Worm (Caenorhabditis elegans) whole organism, young adult: ENCODE results near the gene act-1.

Experiments used
- B0019.2 ChIP-seq: fragments of 200-800 bp; sonication (Bioruptor generic); conservative IDR thresholded peaks from 2 replicates; pipeline ENCODE4 v1.3.6; 2022; ENCODE audit warnings: missing genetic modification reagents, missing genetic modification characterization, missing compliant biosample characterization
- B0336.3 ChIP-seq: fragments of 200-800 bp; sonication (Bioruptor generic); IDR thresholded peaks from 2 replicates; pipeline ENCODE4 v1.3.6; 2022; ENCODE audit warnings: missing genetic modification characterization, missing compliant biosample characterization
- K12H6.12 ChIP-seq: fragments of 200-800 bp; sonication (Bioruptor generic); optimal IDR thresholded peaks from 2 replicates; lab custom pipeline; 2018; ENCODE audit warnings: mild to moderate bottlenecking, missing genetic modification characterization, missing compliant biosample characterization
- efl-1 ChIP-seq: fragments of 150-350 bp; optimal IDR thresholded peaks from 2 replicates; lab custom pipeline; 2014; ENCODE audit warnings: missing biosample characterization, missing genetic modification reagents, missing genetic modification characterization
- egl-44 ChIP-seq: fragments of 200-800 bp; sonication (Bioruptor generic); IDR thresholded peaks from 2 replicates; pipeline ENCODE4 v1.3.6; 2022; ENCODE audit warnings: missing genetic modification reagents, missing genetic modification characterization, missing compliant biosample characterization
- him-1 ChIP-seq: sonication (generic microtip); optimal IDR thresholded peaks from 2 replicates; lab custom pipeline; 2016; ENCODE audit warnings: missing genotype, missing genetic modification reagents, missing genetic modification characterization, missing compliant biosample characterization
- lin-54 ChIP-seq: fragments of 200-800 bp; sonication (Bioruptor generic); optimal IDR thresholded peaks from 2 replicates; lab custom pipeline; 2018; ENCODE audit warnings: mild to moderate bottlenecking, missing genetic modification characterization, missing compliant biosample characterization
- madf-8 ChIP-seq: fragments of 200-800 bp; sonication (Bioruptor generic); conservative IDR thresholded peaks from 2 replicates; pipeline ENCODE4 v1.3.6; 2022; ENCODE audit warnings: missing genetic modification reagents, missing genetic modification characterization, missing compliant biosample characterization
- snpc-4 ChIP-seq, 5 experiments: fragments of 150-350 bp in 1 of 5; sonication (generic microtip) in 4 of 5; optimal IDR thresholded peaks; 2 replicates each; lab custom pipeline; 2014 to 2018; ENCODE audit warnings: missing genetic modification characterization in 5 of 5, missing biosample characterization in 3 of 5, antibody characterized with exemption in 2 of 5, mild to moderate bottlenecking in 2 of 5, missing compliant biosample characterization in 2 of 5, missing genotype in 2 of 5, moderate library complexity in 2 of 5, missing genetic modification reagents in 1 of 5
- unc-62 ChIP-seq: fragments of 150-350 bp; optimal IDR thresholded peaks from 2 replicates; lab custom pipeline; 2014; ENCODE audit warnings: missing biosample characterization, missing genetic modification reagents, missing genetic modification characterization

DNA sequence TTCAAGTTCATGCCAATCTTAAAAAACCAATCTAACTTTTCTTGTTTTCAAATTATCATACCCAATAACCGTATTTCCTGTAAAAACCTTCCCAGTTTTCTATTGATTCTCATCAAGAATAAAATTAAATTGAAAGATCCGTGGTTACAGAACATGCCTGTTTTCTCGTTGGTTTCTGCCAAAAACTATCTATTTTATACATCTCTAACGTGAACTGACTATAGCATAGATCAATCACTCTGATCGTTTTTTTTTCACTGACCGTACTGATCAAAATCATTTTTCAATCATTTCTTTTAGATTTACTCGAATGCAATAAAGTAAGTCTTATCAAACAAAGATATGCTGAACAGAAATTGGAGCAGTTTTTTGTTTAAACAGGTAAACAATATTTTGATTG is 44.1 kb downstream of the act-1 start, which contains the start of gene C06H2.2:
- TF ChIP-seq B0336.3 (GFP tag; lab: Robert Waterston, UW) (no peak), unc-62 (GFP tag; lab: Kevin White, UChicago) (no peak), K12H6.12 (tag; lab: Kevin White, UChicago) (no peak), madf-8 (GFP tag; lab: Robert Waterston, UW) (no peak), efl-1 (GFP tag; lab: Kevin White, UChicago) (no peak), him-1 (tag; lab: Kevin White, UChicago) (no peak), lin-54 (GFP tag; lab: Kevin White, UChicago) (no peak), B0019.2 (GFP tag; lab: Robert Waterston, UW) (no peak), snpc-4 (GFP tag; optimal IDR thresholded peaks at IDR 0.05; lab: Kevin White, UChicago) (no peak), snpc-4 (tag; optimal IDR thresholded peaks at IDR 0.05; lab: Kevin White, UChicago) (no peak), egl-44 (GFP tag; lab: Robert Waterston, UW) (no peak)
